Fruit fly (Drosophila melanogaster) whole organism, embryonic: ENCODE data around the gene CG43895.

Experiments used
- ATbp ChIP-seq: fragments of 200-800 bp; sonication (Bioruptor generic); optimal IDR thresholded peaks from 2 replicates; lab custom pipeline; 2017; ENCODE audit warnings: missing biosample characterization, mild to moderate bottlenecking, missing genetic modification characterization, missing genetic modification reagents
- Ada2b ChIP-seq: fragments of 200-800 bp; sonication (Bioruptor generic); IDR thresholded peaks from 2 replicates; pipeline ENCODE4 v1.3.6; 2022; ENCODE audit warnings: missing biosample characterization, missing genetic modification characterization
- Asciz ChIP-seq: fragments of 200-800 bp; sonication (Bioruptor generic); optimal IDR thresholded peaks from 2 replicates; lab custom pipeline; 2017; ENCODE audit warnings: missing biosample characterization, mild to moderate bottlenecking, missing genetic modification characterization, missing genetic modification reagents
- CG10209 ChIP-seq: fragments of 200-800 bp; sonication (Bioruptor generic); optimal IDR thresholded peaks from 3 replicates; lab custom pipeline; 2017; ENCODE audit warnings: missing biosample characterization, mild to moderate bottlenecking, missing genetic modification characterization, missing genetic modification reagents
- CG10366 ChIP-seq: fragments of 200-800 bp; sonication (Bioruptor generic); IDR thresholded peaks from 2 replicates; pipeline ENCODE4 v1.3.6; 2022; ENCODE audit warnings: missing biosample characterization, missing genetic modification characterization
- CG10654 ChIP-seq: fragments of 200-800 bp; sonication (Bioruptor generic); optimal IDR thresholded peaks from 2 replicates; lab custom pipeline; 2016; ENCODE audit warnings: missing biosample characterization, missing genetic modification characterization
- CG10959 ChIP-seq: fragments of 200-800 bp; sonication (Bioruptor generic); IDR thresholded peaks from 2 replicates; pipeline ENCODE4 v1.3.6; 2022; ENCODE audit warnings: missing biosample characterization, missing genetic modification characterization
- CG11696 ChIP-seq: fragments of 200-800 bp; sonication (Bioruptor generic); IDR thresholded peaks from 2 replicates; pipeline ENCODE4 v1.3.6; 2022; ENCODE audit warnings: missing biosample characterization, missing genetic modification characterization
- CG14667 ChIP-seq: fragments of 200-800 bp; sonication (Bioruptor generic); IDR thresholded peaks from 2 replicates; pipeline ENCODE4 v1.3.6; 2022; ENCODE audit warnings: missing biosample characterization, missing genetic modification characterization
- CG17186 ChIP-seq: fragments of 200-800 bp; sonication (Bioruptor generic); optimal IDR thresholded peaks from 3 replicates; lab custom pipeline; 2017; ENCODE audit warnings: missing biosample characterization, missing genetic modification reagents, missing genetic modification characterization
- CG2202 ChIP-seq: fragments of 200-800 bp; sonication (Bioruptor generic); optimal IDR thresholded peaks from 2 replicates; lab custom pipeline; 2018; ENCODE audit warnings: missing biosample characterization, mild to moderate bottlenecking, missing genetic modification characterization
- CG2712 ChIP-seq: fragments of 200-800 bp; optimal IDR thresholded peaks from 3 replicates; lab custom pipeline; 2019; ENCODE audit warnings: missing biosample characterization, mild to moderate bottlenecking, missing genetic modification characterization, moderate library complexity
- CG30431 ChIP-seq: fragments of 200-800 bp; sonication (Bioruptor generic); optimal IDR thresholded peaks from 2 replicates; lab custom pipeline; 2017; ENCODE audit warnings: missing biosample characterization, missing genetic modification characterization
- CG32532 ChIP-seq: fragments of 200-800 bp; sonication (Bioruptor generic); IDR thresholded peaks from 2 replicates; pipeline ENCODE4 v1.3.6; 2022; ENCODE audit warnings: missing biosample characterization, missing genetic modification characterization
- CG4360 ChIP-seq: fragments of 200-800 bp; sonication (Bioruptor generic); IDR thresholded peaks from 2 replicates; pipeline ENCODE4 v1.3.6; 2022; ENCODE audit warnings: missing biosample characterization, missing genetic modification characterization
- CG4424 ChIP-seq: fragments of 200-800 bp; sonication (Bioruptor generic); optimal IDR thresholded peaks from 3 replicates; lab custom pipeline; 2016; ENCODE audit warnings: missing biosample characterization, missing genetic modification characterization
- CG5180 ChIP-seq: fragments of 200-800 bp; sonication (Bioruptor generic); optimal IDR thresholded peaks from 3 replicates; lab custom pipeline; 2017; ENCODE audit warnings: missing biosample characterization, missing genetic modification characterization, mild to moderate bottlenecking, moderate library complexity, missing genetic modification reagents
- CG6175 ChIP-seq: fragments of 200-800 bp; sonication (Bioruptor generic); IDR thresholded peaks from 3 replicates; pipeline ENCODE4 v1.3.6; 2022; ENCODE audit warnings: missing biosample characterization, missing genetic modification characterization
- CG8478 ChIP-seq: fragments of >200 bp; optimal IDR thresholded peaks from 2 replicates; lab custom pipeline; 2018
- CG8924 ChIP-seq: fragments of 200-800 bp; optimal IDR thresholded peaks from 3 replicates; lab custom pipeline; 2019; ENCODE audit warnings: missing biosample characterization, mild to moderate bottlenecking, missing genetic modification characterization, moderate library complexity
- CoRest ChIP-seq: fragments of 200-800 bp; sonication (Bioruptor generic); optimal IDR thresholded peaks from 3 replicates; lab custom pipeline; 2018; ENCODE audit warnings: missing biosample characterization, mild to moderate bottlenecking, missing genetic modification characterization, moderate library complexity
- E2f1 ChIP-seq: fragments of 200-800 bp; sonication (Bioruptor generic); IDR thresholded peaks from 2 replicates; pipeline ENCODE4 v1.3.6; 2022; ENCODE audit warnings: missing biosample characterization, missing genetic modification characterization
- Elba2 ChIP-seq: fragments of 200-800 bp; sonication (Bioruptor generic); optimal IDR thresholded peaks from 3 replicates; lab custom pipeline; 2016; ENCODE audit warnings: missing biosample characterization, missing genetic modification characterization
- Gsc ChIP-seq: fragments of 200-800 bp; sonication (Bioruptor generic); IDR thresholded peaks from 2 replicates; pipeline ENCODE4 v1.3.6; 2022; ENCODE audit warnings: missing biosample characterization, missing genetic modification characterization
- HLH3B ChIP-seq: fragments of 200-800 bp; sonication (Bioruptor generic); IDR thresholded peaks from 2 replicates; pipeline ENCODE4 v1.3.6; 2022; ENCODE audit warnings: missing biosample characterization, missing genetic modification characterization
- Hr78 ChIP-seq, 2 experiments: fragments of 200-800 bp in 1 of 2; fragments of >200 bp in 1 of 2; sonication (Bioruptor generic) in 1 of 2; optimal IDR thresholded peaks; 2 replicates each; lab custom pipeline; 2017 to 2019; ENCODE audit warnings: missing biosample characterization in 2 of 2, missing genetic modification characterization in 2 of 2, mild to moderate bottlenecking in 1 of 2, moderate library complexity in 1 of 2
- Hsf ChIP-seq: fragments of 200-800 bp; sonication (Bioruptor generic); optimal IDR thresholded peaks from 3 replicates; lab custom pipeline; 2016; ENCODE audit warnings: missing biosample characterization, missing genetic modification characterization
- Nf-YA ChIP-seq: fragments of 200-800 bp; sonication (Bioruptor generic); IDR thresholded peaks from 2 replicates; pipeline ENCODE4 v1.3.6; 2022; ENCODE audit warnings: missing biosample characterization, missing genetic modification characterization
- NfI ChIP-seq: fragments of 200-800 bp; sonication (Bioruptor generic); optimal IDR thresholded peaks from 3 replicates; lab custom pipeline; 2018; ENCODE audit warnings: missing biosample characterization, mild to moderate bottlenecking, missing genetic modification characterization, moderate library complexity
- Optix ChIP-seq: fragments of 200-800 bp; sonication (Bioruptor generic); IDR thresholded peaks from 3 replicates; pipeline ENCODE4 v1.3.6; 2022; ENCODE audit warnings: missing biosample characterization, missing genetic modification characterization
- Ravus ChIP-seq: fragments of 200-800 bp; sonication (Bioruptor generic); IDR thresholded peaks from 2 replicates; pipeline ENCODE4 v1.3.6; 2022; ENCODE audit warnings: missing biosample characterization, missing genetic modification characterization
- Sox100B ChIP-seq: fragments of 200-800 bp; sonication (Bioruptor generic); optimal IDR thresholded peaks from 3 replicates; lab custom pipeline; 2018; ENCODE audit warnings: missing biosample characterization, mild to moderate bottlenecking, missing genetic modification characterization
- Stat92E ChIP-seq, 3 experiments: fragments of >200 bp in 2 of 3; fragments of 200-800 bp in 1 of 3; sonication (Bioruptor generic) in 1 of 3; optimal IDR thresholded peaks; 2 replicates each; lab custom pipeline; 2017 to 2019; ENCODE audit warnings: missing biosample characterization in 3 of 3, missing genetic modification characterization in 3 of 3, mild to moderate bottlenecking in 1 of 3, moderate library complexity in 1 of 3
- Xrp1 ChIP-seq: fragments of 200-800 bp; sonication (Bioruptor generic); IDR thresholded peaks from 2 replicates; pipeline ENCODE4 v1.3.6; 2022; ENCODE audit warnings: missing biosample characterization, missing genetic modification characterization
- abd-A ChIP-seq: fragments of 200-800 bp; sonication (Bioruptor generic); optimal IDR thresholded peaks from 3 replicates; lab custom pipeline; 2019; ENCODE audit warnings: missing biosample characterization, mild to moderate bottlenecking, missing genetic modification characterization, moderate library complexity
- ac ChIP-seq: fragments of 200-800 bp; sonication (Bioruptor generic); optimal IDR thresholded peaks from 3 replicates; lab custom pipeline; 2017; ENCODE audit warnings: missing biosample characterization, mild to moderate bottlenecking, missing genetic modification characterization
- ci ChIP-seq: fragments of 200-800 bp; sonication (Bioruptor generic); IDR thresholded peaks from 3 replicates; pipeline ENCODE4 v1.3.6; 2022; ENCODE audit warnings: missing biosample characterization, missing genetic modification characterization
- crol ChIP-seq: fragments of 200-800 bp; sonication (Bioruptor generic); IDR thresholded peaks from 2 replicates; pipeline ENCODE4 v1.3.6; 2022; ENCODE audit warnings: missing biosample characterization, missing genetic modification characterization
- dysf ChIP-seq: fragments of 200-800 bp; sonication (Bioruptor generic); IDR thresholded peaks from 3 replicates; pipeline ENCODE4 v1.3.6; 2022; ENCODE audit warnings: missing biosample characterization, missing genetic modification characterization
- esg ChIP-seq: fragments of 200-800 bp; sonication (Bioruptor generic); conservative IDR thresholded peaks from 2 replicates; pipeline ENCODE4 v1.3.6; 2022; ENCODE audit warnings: missing biosample characterization, missing genetic modification characterization
- gcm ChIP-seq: fragments of 200-800 bp; sonication (Bioruptor generic); optimal IDR thresholded peaks from 2 replicates; lab custom pipeline; 2019; ENCODE audit warnings: missing biosample characterization, mild to moderate bottlenecking, missing genetic modification characterization, moderate library complexity
- gsb-n ChIP-seq: fragments of 200-800 bp; sonication (Bioruptor generic); optimal IDR thresholded peaks from 3 replicates; lab custom pipeline; 2018; ENCODE audit warnings: missing biosample characterization, mild to moderate bottlenecking, missing genetic modification characterization
- ind ChIP-seq: fragments of 200-800 bp; sonication (Bioruptor generic); optimal IDR thresholded peaks from 3 replicates; lab custom pipeline; 2016; ENCODE audit warnings: missing biosample characterization, missing genetic modification characterization
- lola ChIP-seq, 3 experiments: fragments of >200 bp in 2 of 3; fragments of 200-800 bp in 1 of 3; sonication (Bioruptor generic) in 1 of 3; optimal IDR thresholded peaks; 2 replicates each; lab custom pipeline; 2017 to 2019; ENCODE audit warnings: missing biosample characterization in 3 of 3, missing genetic modification characterization in 3 of 3, mild to moderate bottlenecking in 1 of 3, moderate library complexity in 1 of 3
- mam ChIP-seq: fragments of 200-800 bp; sonication (Bioruptor generic); optimal IDR thresholded peaks from 3 replicates; lab custom pipeline; 2016; ENCODE audit warnings: missing biosample characterization, missing genetic modification characterization
- pb ChIP-seq: fragments of 200-800 bp; sonication (Bioruptor generic); optimal IDR thresholded peaks from 3 replicates; lab custom pipeline; 2016; ENCODE audit warnings: missing biosample characterization, missing genetic modification characterization
- phol ChIP-seq: fragments of 200-800 bp; sonication (Bioruptor generic); optimal IDR thresholded peaks from 3 replicates; lab custom pipeline; 2018; ENCODE audit warnings: missing biosample characterization, mild to moderate bottlenecking, missing genetic modification characterization, moderate library complexity
- sisA ChIP-seq: fragments of 200-800 bp; sonication (Bioruptor generic); IDR thresholded peaks from 2 replicates; pipeline ENCODE4 v1.3.6; 2022; ENCODE audit warnings: missing biosample characterization, missing genetic modification characterization
- wdn ChIP-seq: fragments of 200-800 bp; sonication (Bioruptor generic); IDR thresholded peaks from 2 replicates; pipeline ENCODE4 v1.3.6; 2022; ENCODE audit warnings: missing biosample characterization, missing genetic modification characterization
- zen ChIP-seq: fragments of 200-800 bp; sonication (Bioruptor generic); optimal IDR thresholded peaks from 3 replicates; lab custom pipeline; 2018; ENCODE audit warnings: missing biosample characterization, mild to moderate bottlenecking, missing genetic modification characterization, moderate library complexity

Gene CG43895

dm6 chr3L:21808003-21808530, 5.4 kb downstream of the CG43895 start (continued):
- peak; percentile 72; the same call in 1 of the 2 replicates for TF ChIP-seq CG32532
- TF ChIP-seq sisA (GFP tag; lab: Robert Waterston, UW): peak; percentile 69
- TF ChIP-seq ind (GFP tag; lab: Kevin White, UChicago): peak; percentile 49
- peak; percentile 69; the same call in 2 of the 3 replicates for TF ChIP-seq dysf
- TF ChIP-seq pb (GFP tag; lab: Kevin White, UChicago): no peak
- peak; percentile 63 for TF ChIP-seq CG10959 (GFP tag; lab: Robert Waterston, UW)
- TF ChIP-seq wdn: 0 out of 2 replicates have a peak, but pooled peaks have one; percentile 30
- TF ChIP-seq HLH3B (GFP tag; lab: Robert Waterston, UW): 0 out of 2 replicates have a peak, but pooled peaks have one; percentile 44
- no peak for TF ChIP-seq crol (GFP tag; lab: Robert Waterston, UW)
- 0 out of 2 replicates have a peak, but pooled peaks have one; percentile 8 for TF ChIP-seq CG4360
- TF ChIP-seq CG5180 (GFP tag; lab: Kevin White, UChicago): peak; percentile 98
- peak; percentile 49 for TF ChIP-seq CG30431
- TF ChIP-seq CG17186 (GFP tag; lab: Kevin White, UChicago): no peak
- peak; percentile 65 for TF ChIP-seq esg
- TF ChIP-seq CG2202: peak; percentile 52
- peak; percentile 77 for TF ChIP-seq CG10209 (GFP tag; lab: Kevin White, UChicago)
- no peak for TF ChIP-seq CG6175 (GFP tag; lab: Robert Waterston, UW)
- TF ChIP-seq Stat92E (GFP tag; optimal IDR thresholded peaks at IDR 0.05; lab: Kevin White, UChicago): peak in 1 of 3 experiments; percentile 53
- peak; percentile 63 for TF ChIP-seq gcm (GFP tag; lab: Kevin White, UChicago)
- TF ChIP-seq CG2712 (tag; lab: Kevin White, UChicago): peak; percentile 85
- peak; percentile 73 for TF ChIP-seq CG10366
- TF ChIP-seq E2f1 (GFP tag; lab: Robert Waterston, UW): peak; percentile 52; the same call in 1 of the 2 replicates
- peak; percentile 75 for TF ChIP-seq CoRest
- TF ChIP-seq ci (GFP tag; lab: Robert Waterston, UW): peak; percentile 77
- peak in 1 of 3 experiments; percentile 79 for TF ChIP-seq lola (GFP tag; optimal IDR thresholded peaks at IDR 0.05; lab: Kevin White, UChicago)
- no peak for TF ChIP-seq CG8478
- peak in 1 of 2 experiments; percentile 49 for TF ChIP-seq Hr78 (GFP tag; optimal IDR thresholded peaks at IDR 0.05; lab: Kevin White, UChicago)
- TF ChIP-seq Optix: peak; percentile 7; the same call in 1 of the 3 replicates
- peak; percentile 61; the same call in 1 of the 2 replicates for TF ChIP-seq Ada2b (GFP tag; lab: Robert Waterston, UW)
- TF ChIP-seq CG10654 (GFP tag; lab: Kevin White, UChicago): peak; percentile 54
- peak; percentile 86 for TF ChIP-seq Xrp1 (GFP tag; lab: Robert Waterston, UW)
- TF ChIP-seq Asciz: peak; percentile 64
- no peak for TF ChIP-seq abd-A (tag; lab: Kevin White, UChicago)
- TF ChIP-seq Nf-YA (GFP tag; lab: Robert Waterston, UW): peak; percentile 71
- TF ChIP-seq CG14667 (GFP tag; lab: Robert Waterston, UW): peak; percentile 47; the same call in 1 of the 2 replicates
- TF ChIP-seq gsb-n (tag; lab: Kevin White, UChicago): peak; percentile 75
- TF ChIP-seq Elba2 (GFP tag; lab: Kevin White, UChicago): peak; percentile 51
- TF ChIP-seq Gsc (GFP tag; lab: Robert Waterston, UW): peak; percentile 8; the same call in 1 of the 2 replicates
- TF ChIP-seq CG4424 (GFP tag; lab: Kevin White, UChicago): peak; percentile 62
- peak; percentile 58 for TF ChIP-seq ATbp (GFP tag; lab: Kevin White, UChicago)
- TF ChIP-seq Hsf: peak; percentile 30
- peak; percentile 56 for TF ChIP-seq Sox100B (GFP tag; lab: Kevin White, UChicago)
- TF ChIP-seq zen (tag; lab: Kevin White, UChicago): peak; percentile 56
- TF ChIP-seq mam (GFP tag; lab: Kevin White, UChicago): no peak
- TF ChIP-seq phol (tag; lab: Kevin White, UChicago): peak; percentile 82
- TF ChIP-seq CG8924 (tag; lab: Kevin White, UChicago): peak; percentile 71
- TF ChIP-seq Ravus (GFP tag; lab: Robert Waterston, UW): peak; percentile 6; the same call in 1 of the 2 replicates
- TF ChIP-seq ac: peak; percentile 40
- TF ChIP-seq CG11696 (GFP tag; lab: Robert Waterston, UW): peak; percentile 54; the same call in 1 of the 2 replicates
- TF ChIP-seq NfI: peak; percentile 39
